Worm (Caenorhabditis elegans) whole organism, L1 larva: Measurements from ENCODE around the gene pgp-4.
A peak's percentile ranks its signal among the peaks of the same experiment; 100 is the strongest.

ENCODE experiments used
- C04F5.9 ChIP-seq: sonication (generic microtip); optimal IDR thresholded peaks from 2 replicates; lab custom pipeline; 2016; ENCODE audit warnings: missing genetic modification characterization, missing compliant biosample characterization
- alr-1 ChIP-seq: fragments of 200-800 bp; sonication (Bioruptor generic); optimal IDR thresholded peaks from 2 replicates; lab custom pipeline; 2018; ENCODE audit warnings: borderline replicate concordance, mild to moderate bottlenecking, missing genetic modification characterization, missing compliant biosample characterization
- aly-2 ChIP-seq: fragments of 150-350 bp; optimal IDR thresholded peaks from 2 replicates; lab custom pipeline; 2014; ENCODE audit warnings: missing biosample characterization, missing genetic modification characterization
- ama-1 ChIP-seq: fragments of 150-350 bp; optimal IDR thresholded peaks from 2 replicates; lab custom pipeline; 2014
- blmp-1 ChIP-seq: fragments of 150-350 bp; optimal IDR thresholded peaks from 2 replicates; lab custom pipeline; 2014; ENCODE audit warnings: missing biosample characterization, missing genetic modification characterization
- ceh-8 ChIP-seq: fragments of 200-800 bp; sonication (Bioruptor generic); optimal IDR thresholded peaks from 2 replicates; lab custom pipeline; 2018; ENCODE audit warnings: mild to moderate bottlenecking, missing genetic modification characterization, moderate library complexity, missing compliant biosample characterization
- ces-1 ChIP-seq: fragments of 150-350 bp; optimal IDR thresholded peaks from 2 replicates; lab custom pipeline; 2014; ENCODE audit warnings: missing biosample characterization, missing genetic modification reagents, missing genetic modification characterization
- dsc-1 ChIP-seq: sonication (generic microtip); optimal IDR thresholded peaks from 2 replicates; lab custom pipeline; 2016; ENCODE audit warnings: mild to moderate bottlenecking, missing genetic modification characterization, missing compliant biosample characterization
- efl-1 ChIP-seq, 4 experiments: fragments of 150-350 bp; optimal IDR thresholded peaks in 3 of 4; peaks in 1 of 4; 1 replicate in 1 of 4; 2 replicates in 3 of 4; lab custom pipeline; 2014; ENCODE audit warnings: missing biosample characterization in 2 of 4, missing genetic modification characterization in 2 of 4, missing genetic modification reagents in 2 of 4
- egl-13 ChIP-seq: sonication (generic microtip); optimal IDR thresholded peaks from 2 replicates; lab custom pipeline; 2016; ENCODE audit warnings: missing genotype, missing genetic modification reagents, missing genetic modification characterization, missing compliant biosample characterization
- egl-27 ChIP-seq, 2 experiments: fragments of 150-350 bp in 1 of 2; sonication (generic microtip); optimal IDR thresholded peaks; 3 replicates each; lab custom pipeline; 2017 to 2018; ENCODE audit warnings: missing biosample characterization in 2 of 2, missing genetic modification characterization in 2 of 2, missing genetic modification reagents in 2 of 2
- elt-2 ChIP-seq: sonication (generic microtip); optimal IDR thresholded peaks from 2 replicates; lab custom pipeline; 2016; ENCODE audit warnings: missing genetic modification characterization, mild to moderate bottlenecking, inconsistent platforms, missing compliant biosample characterization, missing genetic modification reagents
- elt-3 ChIP-seq, 6 experiments: fragments of 150-350 bp in 1 of 6; sonication (generic microtip); optimal IDR thresholded peaks; 2 replicates each; lab custom pipeline; 2017 to 2018; ENCODE audit warnings: missing biosample characterization in 6 of 6, missing genetic modification characterization in 6 of 6, inconsistent platforms in 1 of 6
- fkh-10 ChIP-seq: sonication (generic microtip); optimal IDR thresholded peaks from 2 replicates; lab custom pipeline; 2017; ENCODE audit warnings: missing biosample characterization, missing genetic modification reagents, missing genetic modification characterization
- fos-1 ChIP-seq: fragments of 150-350 bp; optimal IDR thresholded peaks from 2 replicates; lab custom pipeline; 2014; ENCODE audit warnings: missing biosample characterization, missing genetic modification characterization
- grh-1 ChIP-seq: fragments of 200-800 bp; sonication (Bioruptor generic); IDR thresholded peaks from 2 replicates; pipeline ENCODE4 v1.3.6; 2022; ENCODE audit warnings: missing genetic modification reagents, missing genetic modification characterization, missing compliant biosample characterization
- hpl-2 ChIP-seq: fragments of 150-350 bp; optimal IDR thresholded peaks from 2 replicates; lab custom pipeline; 2014; ENCODE audit warnings: missing biosample characterization, missing genetic modification reagents, missing genetic modification characterization
- irx-1 ChIP-seq: sonication (generic microtip); optimal IDR thresholded peaks from 2 replicates; lab custom pipeline; 2016; ENCODE audit warnings: missing genetic modification characterization, missing compliant biosample characterization
- jun-1 ChIP-seq: fragments of 150-350 bp; optimal IDR thresholded peaks from 2 replicates; lab custom pipeline; 2014; ENCODE audit warnings: missing biosample characterization, missing genetic modification reagents, missing genetic modification characterization
- lin-14 ChIP-seq: fragments of 200-800 bp; sonication (Bioruptor generic); optimal IDR thresholded peaks from 2 replicates; lab custom pipeline; 2018; ENCODE audit warnings: mild to moderate bottlenecking, missing genetic modification characterization, moderate library complexity, missing compliant biosample characterization
- lin-35 ChIP-seq, 2 experiments: fragments of 150-350 bp; optimal IDR thresholded peaks; 2 replicates each; lab custom pipeline; 2014; ENCODE audit warnings: missing biosample characterization in 2 of 2, missing genetic modification characterization in 2 of 2, missing genetic modification reagents in 2 of 2
- lin-39 ChIP-seq: fragments of 150-350 bp; optimal IDR thresholded peaks from 2 replicates; lab custom pipeline; 2014; ENCODE audit warnings: missing biosample characterization, missing genetic modification reagents, missing genetic modification characterization
- mef-2 ChIP-seq: fragments of 150-350 bp; optimal IDR thresholded peaks from 2 replicates; lab custom pipeline; 2014; ENCODE audit warnings: missing biosample characterization, missing genetic modification characterization
- nhr-11 ChIP-seq: fragments of 150-350 bp; optimal IDR thresholded peaks from 2 replicates; lab custom pipeline; 2014; ENCODE audit warnings: missing biosample characterization, missing genetic modification characterization
- nhr-12 ChIP-seq: sonication (generic microtip); optimal IDR thresholded peaks from 2 replicates; lab custom pipeline; 2017; ENCODE audit warnings: missing biosample characterization, missing genetic modification characterization
- nhr-20 ChIP-seq: sonication (generic microtip); optimal IDR thresholded peaks from 2 replicates; lab custom pipeline; 2016; ENCODE audit warnings: mild to moderate bottlenecking, missing genetic modification characterization, missing compliant biosample characterization
- nhr-237 ChIP-seq: fragments of 150-350 bp; optimal IDR thresholded peaks from 2 replicates; lab custom pipeline; 2014; ENCODE audit warnings: missing biosample characterization, missing genetic modification characterization
- nhr-28 ChIP-seq: fragments of 150-350 bp; optimal IDR thresholded peaks from 2 replicates; lab custom pipeline; 2014; ENCODE audit warnings: missing biosample characterization, missing genetic modification characterization
- nhr-76 ChIP-seq: sonication (generic microtip); optimal IDR thresholded peaks from 2 replicates; lab custom pipeline; 2017; ENCODE audit warnings: missing biosample characterization, missing genetic modification characterization
- skn-1 ChIP-seq: fragments of 150-350 bp; optimal IDR thresholded peaks from 2 replicates; lab custom pipeline; 2014; ENCODE audit warnings: missing biosample characterization, missing genetic modification characterization
- snpc-4 ChIP-seq: fragments of 150-350 bp; optimal IDR thresholded peaks from 2 replicates; lab custom pipeline; 2014; ENCODE audit warnings: missing biosample characterization, missing genetic modification characterization
- sox-4 ChIP-seq: sonication (generic microtip); optimal IDR thresholded peaks from 2 replicates; lab custom pipeline; 2016; ENCODE audit warnings: missing genetic modification characterization, missing compliant biosample characterization
- sptf-1 ChIP-seq: fragments of 150-350 bp; optimal IDR thresholded peaks from 2 replicates; lab custom pipeline; 2014; ENCODE audit warnings: missing biosample characterization, missing genetic modification characterization
- sup-37 ChIP-seq: fragments of 200-800 bp; sonication (Bioruptor generic); optimal IDR thresholded peaks from 2 replicates; lab custom pipeline; 2018; ENCODE audit warnings: mild to moderate bottlenecking, missing genetic modification characterization, missing compliant biosample characterization
- tlp-1 ChIP-seq: fragments of 150-350 bp; optimal IDR thresholded peaks from 2 replicates; lab custom pipeline; 2014; ENCODE audit warnings: missing biosample characterization, missing genetic modification characterization
- unc-130 ChIP-seq: fragments of 150-350 bp; optimal IDR thresholded peaks from 2 replicates; lab custom pipeline; 2017; ENCODE audit warnings: missing biosample characterization, missing genetic modification characterization, inconsistent platforms
- unc-30 ChIP-seq: sonication (generic microtip); optimal IDR thresholded peaks from 2 replicates; lab custom pipeline; 2017; ENCODE audit warnings: missing biosample characterization, missing genetic modification characterization
- unc-86 ChIP-seq: sonication (generic microtip); optimal IDR thresholded peaks from 2 replicates; lab custom pipeline; 2016; ENCODE audit warnings: missing genetic modification characterization, missing compliant biosample characterization
- vab-15 ChIP-seq: sonication (generic microtip); optimal IDR thresholded peaks from 2 replicates; lab custom pipeline; 2017; ENCODE audit warnings: missing genotype, mild to moderate bottlenecking, missing genetic modification characterization, missing compliant biosample characterization
- xbp-1 ChIP-seq: sonication (generic microtip); optimal IDR thresholded peaks from 2 replicates; lab custom pipeline; 2016; ENCODE audit warnings: missing genetic modification characterization, missing compliant biosample characterization

pgp-4 gene

ce11 chrX:11386903-11387302, 29.3 kb downstream of the pgp-4 start (continued):
- TF ChIP-seq grh-1 (GFP tag; lab: Robert Waterston, UW): no peak
- TF ChIP-seq mef-2 (tag; lab: Kevin White, UChicago): no peak
- TF ChIP-seq unc-130: no peak
- no peak for TF ChIP-seq snpc-4 (tag; lab: Kevin White, UChicago)
- no peak for TF ChIP-seq skn-1 (tag; lab: Kevin White, UChicago)
- no peak for TF ChIP-seq nhr-28 (tag; lab: Kevin White, UChicago)
- no peak for TF ChIP-seq egl-27 (tag; optimal IDR thresholded peaks at IDR 0.05; lab: Kevin White, UChicago)
- TF ChIP-seq dsc-1 (tag; lab: Kevin White, UChicago): no peak
- no peak for TF ChIP-seq fos-1 (tag; lab: Kevin White, UChicago)
- TF ChIP-seq nhr-12: no peak
- no peak for TF ChIP-seq aly-2 (tag; lab: Kevin White, UChicago)
- TF ChIP-seq ceh-8 (GFP tag; lab: Kevin White, UChicago): no peak
- no peak for TF ChIP-seq C04F5.9
- no peak for TF ChIP-seq vab-15 (tag; lab: Kevin White, UChicago)
- TF ChIP-seq ama-1 (lab: Kevin White, UChicago): no peak
- peak; percentile 1 for TF ChIP-seq irx-1 (tag; lab: Kevin White, UChicago)
- TF ChIP-seq unc-86: no peak
- TF ChIP-seq lin-14 (GFP tag; lab: Kevin White, UChicago): peak; percentile 73
- no peak for TF ChIP-seq xbp-1
- no peak for TF ChIP-seq hpl-2
- TF ChIP-seq alr-1 (tag; lab: Kevin White, UChicago): no peak
- TF ChIP-seq sptf-1 (tag; lab: Kevin White, UChicago): no peak

DNA sequence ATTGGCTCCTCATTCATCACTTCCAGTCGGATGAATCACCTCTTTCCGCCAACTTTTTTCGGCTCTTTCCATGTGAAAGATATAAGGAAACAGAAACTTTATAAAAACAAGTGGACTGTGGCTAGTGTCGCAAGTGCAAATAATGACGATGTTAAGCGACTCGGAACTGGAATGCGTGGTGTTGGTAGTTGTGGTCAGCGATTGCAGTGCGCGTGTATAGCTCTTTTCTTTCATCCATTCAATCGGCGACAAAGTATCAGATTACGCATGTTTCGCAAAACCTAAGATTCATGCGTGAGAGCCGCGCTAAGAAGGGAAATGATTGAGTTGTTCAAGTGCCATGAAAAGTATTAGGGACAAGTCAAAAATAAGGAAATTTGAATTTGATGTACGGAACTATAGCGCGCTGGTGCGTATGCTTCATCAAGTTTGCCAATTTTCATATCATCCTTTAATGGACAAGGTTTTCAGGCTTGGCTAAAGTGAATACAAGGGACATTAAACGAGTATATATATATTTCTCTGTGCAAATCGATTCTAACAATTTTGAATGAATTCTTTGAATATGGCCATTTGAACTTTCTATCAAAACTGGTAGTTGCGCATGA, 30.2 kb downstream of the pgp-4 start:
- TF ChIP-seq grh-1 (GFP tag; lab: Robert Waterston, UW) (no peak), lin-14 (GFP tag; lab: Kevin White, UChicago) (peak; percentile 24)
- TF ChIP-seq, all 84 proteins: peak for 1

DNA sequence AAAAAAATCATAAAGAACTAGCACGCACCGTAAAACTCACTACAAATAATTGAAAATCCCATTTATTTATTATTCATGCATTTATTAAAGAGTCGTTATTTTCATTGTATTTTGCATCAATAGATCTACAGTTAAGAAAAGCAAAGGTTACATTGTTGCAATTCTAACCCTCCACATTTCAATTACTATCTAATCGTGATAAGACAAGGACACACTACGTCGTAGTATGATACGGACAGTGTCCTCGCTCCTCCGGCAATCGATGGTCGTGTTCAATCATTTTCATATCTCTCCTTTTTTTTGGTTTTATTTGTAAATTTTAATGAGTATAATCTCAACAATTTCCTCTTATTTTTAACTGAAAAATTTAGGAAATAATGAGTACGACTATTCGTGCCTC, 35.3 kb downstream of the pgp-4 start, which contains the start of gene prx-12:
Gene prx-12 (plus strand): TSS at position 371 of the 400 bp plus-strand sequence.
- peak in 3 of 6 experiments; percentile 39 to 83 (median 43) for TF ChIP-seq elt-3 (tag; optimal IDR thresholded peaks at IDR 0.05; lab: Kevin White, UChicago)
- TF ChIP-seq lin-14 (GFP tag; lab: Kevin White, UChicago): peak; percentile 6
- peak; percentile 25 for TF ChIP-seq blmp-1 (tag; lab: Kevin White, UChicago)
- no peak for TF ChIP-seq jun-1 (tag; lab: Kevin White, UChicago)
- peak; percentile 35 for TF ChIP-seq elt-2
- TF ChIP-seq fkh-10 (GFP tag; lab: Kevin White, UChicago): no peak
- no peak for TF ChIP-seq lin-35 (GFP tag; optimal IDR thresholded peaks at IDR 0.05; lab: Kevin White, UChicago)
- TF ChIP-seq nhr-20: peak; percentile 45
- TF ChIP-seq, all 84 proteins: peak for 5

- TF ChIP-seq sox-4 (tag; lab: Kevin White, UChicago) (no peak), nhr-237 (tag; lab: Kevin White, UChicago) (no peak), egl-13 (tag; lab: Kevin White, UChicago) (no peak), lin-39 (no peak), elt-2 (peak; percentile 46)
- TF ChIP-seq, all 84 proteins: peak for 1
Measured at ce11 chrX:11400467-11401184, 43.0 kb downstream of the pgp-4 start.

- TF ChIP-seq tlp-1 (tag; lab: Kevin White, UChicago): no peak
- TF ChIP-seq efl-1 (optimal IDR thresholded peaks at IDR 0.05; lab: Kevin White, UChicago): no peak
- TF ChIP-seq efl-1 (GFP tag; optimal IDR thresholded peaks at IDR 0.05 in 1 of 2; lab: Kevin White, UChicago): peak in 1 of 2 experiments; percentile 25
- TF ChIP-seq nhr-76: no peak
- no peak for TF ChIP-seq nhr-20
- TF ChIP-seq vab-15 (tag; lab: Kevin White, UChicago): no peak
- no peak for TF ChIP-seq unc-30 (tag; lab: Kevin White, UChicago)
- no peak for TF ChIP-seq ces-1
- no peak for TF ChIP-seq dsc-1 (tag; lab: Kevin White, UChicago)
- TF ChIP-seq lin-14 (GFP tag; lab: Kevin White, UChicago): peak; percentile 55
- TF ChIP-seq fos-1 (tag; lab: Kevin White, UChicago): no peak
- no peak for TF ChIP-seq elt-2
- TF ChIP-seq sup-37 (GFP tag; lab: Kevin White, UChicago): no peak
- no peak for TF ChIP-seq nhr-11 (tag; lab: Kevin White, UChicago)
- peak; percentile 39 for TF ChIP-seq fkh-10 (GFP tag; lab: Kevin White, UChicago)
Measured at ce11 chrX:11405908-11406307, 48.3 kb downstream of the pgp-4 start, which contains the start of gene slo-2. Gene slo-2, minus strand, starts transcription at chrX:11405931.
